Worm (Caenorhabditis elegans) whole organism, L3 larva: Measurements from ENCODE around the gene K12H6.8.

Source experiments
- aly-2 ChIP-seq: fragments of 150-350 bp; optimal IDR thresholded peaks from 2 replicates; lab custom pipeline; 2014; ENCODE audit warnings: missing biosample characterization, missing genetic modification characterization
- ama-1 ChIP-seq: fragments of 150-350 bp; optimal IDR thresholded peaks from 2 replicates; lab custom pipeline; 2018
- ceh-16 ChIP-seq: sonication (generic microtip); optimal IDR thresholded peaks from 2 replicates; lab custom pipeline; 2017; ENCODE audit warnings: missing biosample characterization, missing genetic modification characterization
- ceh-28 ChIP-seq: fragments of 150-350 bp; optimal IDR thresholded peaks from 2 replicates; lab custom pipeline; 2014; ENCODE audit warnings: missing biosample characterization, missing genetic modification reagents, missing genetic modification characterization
- ceh-82 ChIP-seq: fragments of 150-350 bp; optimal IDR thresholded peaks from 2 replicates; lab custom pipeline; 2014; ENCODE audit warnings: missing biosample characterization, missing genetic modification characterization
- daf-12 ChIP-seq: fragments of 150-350 bp; optimal IDR thresholded peaks from 2 replicates; lab custom pipeline; 2014; ENCODE audit warnings: missing biosample characterization, missing genetic modification reagents, missing genetic modification characterization
- egl-27 ChIP-seq: sonication (generic microtip); optimal IDR thresholded peaks from 4 replicates; lab custom pipeline; 2017; ENCODE audit warnings: missing biosample characterization, missing genetic modification reagents, missing genetic modification characterization
- elt-1 ChIP-seq: fragments of 150-350 bp; optimal IDR thresholded peaks from 2 replicates; lab custom pipeline; 2014; ENCODE audit warnings: missing biosample characterization, missing genetic modification characterization
- elt-2 ChIP-seq: sonication (generic microtip); optimal IDR thresholded peaks from 2 replicates; lab custom pipeline; 2016; ENCODE audit warnings: missing genetic modification reagents, mild to moderate bottlenecking, missing genetic modification characterization, missing compliant biosample characterization
- eor-1 ChIP-seq, 2 experiments: fragments of 150-350 bp; optimal IDR thresholded peaks; 2 replicates each; lab custom pipeline; 2014 to 2018; ENCODE audit warnings: missing biosample characterization in 2 of 2, missing genetic modification characterization in 2 of 2
- fkh-10 ChIP-seq: sonication (generic microtip); optimal IDR thresholded peaks from 2 replicates; lab custom pipeline; 2017; ENCODE audit warnings: missing biosample characterization, missing genetic modification reagents, missing genetic modification characterization
- fkh-2 ChIP-seq: fragments of 150-350 bp; optimal IDR thresholded peaks from 2 replicates; lab custom pipeline; 2014; ENCODE audit warnings: missing biosample characterization, missing genetic modification reagents, missing genetic modification characterization
- fos-1 ChIP-seq: fragments of 150-350 bp; optimal IDR thresholded peaks from 2 replicates; lab custom pipeline; 2014; ENCODE audit warnings: missing biosample characterization, missing genetic modification characterization
- hmg-11 ChIP-seq: sonication (generic microtip); optimal IDR thresholded peaks from 2 replicates; lab custom pipeline; 2016; ENCODE audit warnings: missing genetic modification characterization, missing compliant biosample characterization
- jun-1 ChIP-seq: fragments of 150-350 bp; optimal IDR thresholded peaks from 2 replicates; lab custom pipeline; 2014; ENCODE audit warnings: missing biosample characterization, missing genetic modification reagents, missing genetic modification characterization
- lin-15B ChIP-seq: fragments of 150-350 bp; optimal IDR thresholded peaks from 2 replicates; lab custom pipeline; 2014; ENCODE audit warnings: missing biosample characterization, missing genetic modification characterization
- lin-39 ChIP-seq: fragments of 150-350 bp; optimal IDR thresholded peaks from 2 replicates; lab custom pipeline; 2018; ENCODE audit warnings: missing biosample characterization, missing genetic modification reagents, missing genetic modification characterization
- lsy-12 ChIP-seq: sonication (generic microtip); optimal IDR thresholded peaks from 2 replicates; lab custom pipeline; 2016; ENCODE audit warnings: mild to moderate bottlenecking, missing genetic modification characterization, missing compliant biosample characterization
- mdl-1 ChIP-seq: fragments of 150-350 bp; optimal IDR thresholded peaks from 2 replicates; lab custom pipeline; 2014; ENCODE audit warnings: missing biosample characterization, missing genetic modification characterization
- mml-1 ChIP-seq: fragments of 150-350 bp; sonication (generic microtip); optimal IDR thresholded peaks from 3 replicates; lab custom pipeline; 2014; ENCODE audit warnings: missing biosample characterization, missing genetic modification characterization
- nfya-1 ChIP-seq: sonication (generic microtip); optimal IDR thresholded peaks from 2 replicates; lab custom pipeline; 2017; ENCODE audit warnings: missing genetic modification characterization, mild to moderate bottlenecking, missing compliant biosample characterization, antibody characterized with exemption, moderate library complexity; ENCODE audit not compliant: insufficient read depth
- nhr-11 ChIP-seq: fragments of 150-350 bp; optimal IDR thresholded peaks from 2 replicates; lab custom pipeline; 2014; ENCODE audit warnings: missing biosample characterization, missing genetic modification characterization
- nhr-12 ChIP-seq: fragments of 150-350 bp; optimal IDR thresholded peaks from 2 replicates; lab custom pipeline; 2014; ENCODE audit warnings: missing biosample characterization, missing genetic modification characterization
- nhr-23 ChIP-seq: fragments of 150-350 bp; optimal IDR thresholded peaks from 2 replicates; lab custom pipeline; 2014; ENCODE audit warnings: missing biosample characterization, missing genetic modification reagents, missing genetic modification characterization
- nhr-25 ChIP-seq: sonication (generic microtip); optimal IDR thresholded peaks from 2 replicates; lab custom pipeline; 2017; ENCODE audit warnings: missing biosample characterization, missing genetic modification characterization
- nhr-28 ChIP-seq: fragments of 150-350 bp; optimal IDR thresholded peaks from 2 replicates; lab custom pipeline; 2014; ENCODE audit warnings: missing biosample characterization, missing genetic modification characterization
- nhr-43 ChIP-seq: sonication (generic microtip); optimal IDR thresholded peaks from 2 replicates; lab custom pipeline; 2016; ENCODE audit warnings: mild to moderate bottlenecking, missing genetic modification characterization, missing compliant biosample characterization; ENCODE audit not compliant: poor library complexity, severe bottlenecking
- nhr-67 ChIP-seq: fragments of 150-350 bp; optimal IDR thresholded peaks from 2 replicates; lab custom pipeline; 2014; ENCODE audit warnings: missing biosample characterization, missing genetic modification characterization
- nhr-76 ChIP-seq: fragments of 150-350 bp; sonication (generic microtip); optimal IDR thresholded peaks from 5 replicates; lab custom pipeline; 2014; ENCODE audit warnings: missing biosample characterization, missing genetic modification characterization
- nhr-77 ChIP-seq: fragments of 150-350 bp; optimal IDR thresholded peaks from 2 replicates; lab custom pipeline; 2014; ENCODE audit warnings: missing biosample characterization, missing genetic modification characterization
- pha-4 ChIP-seq: fragments of 150-350 bp; optimal IDR thresholded peaks from 2 replicates; lab custom pipeline; 2014; ENCODE audit warnings: missing biosample characterization, missing genetic modification reagents, missing genetic modification characterization
- pqm-1 ChIP-seq: fragments of 150-350 bp; optimal IDR thresholded peaks from 2 replicates; lab custom pipeline; 2017; ENCODE audit warnings: missing biosample characterization, missing genetic modification characterization, inconsistent platforms
- sea-2 ChIP-seq: fragments of 150-350 bp; sonication (generic microtip); optimal IDR thresholded peaks from 4 replicates; lab custom pipeline; 2014; ENCODE audit warnings: missing biosample characterization, missing genetic modification reagents, missing genetic modification characterization
- skn-1 ChIP-seq: fragments of 150-350 bp; optimal IDR thresholded peaks from 2 replicates; lab custom pipeline; 2014; ENCODE audit warnings: missing biosample characterization, missing genetic modification characterization
- snpc-4 ChIP-seq: fragments of 150-350 bp; optimal IDR thresholded peaks from 2 replicates; lab custom pipeline; 2014; ENCODE audit warnings: missing biosample characterization, missing genetic modification characterization
- tbx-2 ChIP-seq: sonication (generic microtip); optimal IDR thresholded peaks from 2 replicates; lab custom pipeline; 2016; ENCODE audit warnings: mild to moderate bottlenecking, missing genetic modification characterization, missing compliant biosample characterization
- unc-39 ChIP-seq: sonication (generic microtip); optimal IDR thresholded peaks from 4 replicates; lab custom pipeline; 2017; ENCODE audit warnings: missing biosample characterization, missing genetic modification characterization
- unc-62 ChIP-seq: fragments of 150-350 bp; sonication (generic microtip); optimal IDR thresholded peaks from 4 replicates; lab custom pipeline; 2014; ENCODE audit warnings: missing biosample characterization, missing genetic modification reagents, missing genetic modification characterization
- zag-1 ChIP-seq: fragments of 150-350 bp; optimal IDR thresholded peaks from 2 replicates; lab custom pipeline; 2014; ENCODE audit warnings: missing biosample characterization, missing genetic modification characterization
- ztf-11 ChIP-seq: fragments of 150-350 bp; optimal IDR thresholded peaks from 2 replicates; lab custom pipeline; 2014; ENCODE audit warnings: missing biosample characterization, missing genetic modification characterization
- ztf-4 ChIP-seq: fragments of 150-350 bp; optimal IDR thresholded peaks from 2 replicates; lab custom pipeline; 2014; ENCODE audit warnings: missing biosample characterization, missing genetic modification characterization

The K12H6.8 gene

ce11 chrII:2787031-2787512 lies 40.6 kb upstream of the K12H6.8 start, which contains the start of the genes F08D12.12 and srpa-72:
TSS of gene F08D12.12 (minus strand) at chrII:2787081.
TSS of gene srpa-72 (plus strand) at chrII:2787481.
- TF ChIP-seq jun-1 (tag; lab: Kevin White, UChicago) (no peak), nhr-67 (no peak), lin-15B (peak; percentile 47), daf-12 (tag; lab: Kevin White, UChicago) (no peak), nhr-76 (no peak), nhr-77 (tag; lab: Kevin White, UChicago) (no peak), ama-1 (lab: Kevin White, UChicago) (no peak), elt-2 (tag; lab: Kevin White, UChicago) (peak; percentile 21), hmg-11 (tag; lab: Kevin White, UChicago) (peak; percentile 85), aly-2 (tag; lab: Kevin White, UChicago) (no peak), fkh-10 (GFP tag; lab: Kevin White, UChicago) (no peak), sea-2 (GFP tag; lab: Kevin White, UChicago) (no peak), unc-62 (GFP tag; lab: Kevin White, UChicago) (no peak), lin-39 (tag; lab: Kevin White, UChicago) (peak; percentile 63), egl-27 (no peak), nhr-43 (tag; lab: Kevin White, UChicago) (no peak), ceh-28 (tag; lab: Kevin White, UChicago) (no peak), ceh-16 (tag; lab: Kevin White, UChicago) (no peak), elt-1 (no peak)

DNA sequence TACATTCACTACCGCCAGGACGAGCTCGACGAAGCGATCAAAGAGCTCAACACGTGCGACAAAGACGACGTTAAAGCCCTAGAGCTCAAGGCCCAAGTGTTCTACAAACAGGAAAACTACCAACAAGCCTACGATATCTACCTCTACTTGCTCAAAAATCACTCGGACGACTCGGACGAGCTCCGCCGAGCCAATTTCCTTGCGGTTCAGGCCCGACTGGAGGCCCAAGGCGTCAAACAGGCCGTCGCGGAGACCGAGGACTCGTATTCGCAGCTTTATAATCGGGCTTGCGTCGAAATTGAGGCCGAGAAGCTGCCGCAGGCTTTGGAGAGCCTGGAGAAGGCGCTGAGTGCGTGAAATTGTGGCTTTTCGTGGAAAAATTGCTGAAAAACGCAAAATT lies 39.8 kb upstream of the K12H6.8 start:
- TF ChIP-seq snpc-4 (tag; lab: Kevin White, UChicago), result no peak
- no peak for TF ChIP-seq jun-1 (tag; lab: Kevin White, UChicago)
- TF ChIP-seq hmg-11 (tag; lab: Kevin White, UChicago), result no peak
- no peak for TF ChIP-seq aly-2 (tag; lab: Kevin White, UChicago)
- TF ChIP-seq elt-2 (tag; lab: Kevin White, UChicago), result no peak
- no peak for TF ChIP-seq pqm-1 (tag; lab: Kevin White, UChicago)
- no peak for TF ChIP-seq pha-4 (tag; lab: Kevin White, UChicago)
- no peak for TF ChIP-seq skn-1
- no peak for TF ChIP-seq daf-12 (tag; lab: Kevin White, UChicago)
- no peak for TF ChIP-seq nfya-1 (tag; lab: Kevin White, UChicago)
- TF ChIP-seq ztf-11 (tag; lab: Kevin White, UChicago), result no peak
- TF ChIP-seq zag-1 (tag; lab: Kevin White, UChicago), result no peak
- no peak for TF ChIP-seq nhr-23 (tag; lab: Kevin White, UChicago)
- no peak for TF ChIP-seq ceh-28 (tag; lab: Kevin White, UChicago)
- TF ChIP-seq tbx-2 (tag; lab: Kevin White, UChicago), result no peak
- no peak for TF ChIP-seq ceh-82 (tag; lab: Kevin White, UChicago)
- TF ChIP-seq ama-1 (lab: Kevin White, UChicago), result no peak
- no peak for TF ChIP-seq mdl-1
- TF ChIP-seq, all 47 proteins: peak for 0

- no peak for TF ChIP-seq aly-2 (tag; lab: Kevin White, UChicago)
- TF ChIP-seq lin-39 (tag; lab: Kevin White, UChicago), result no peak
- no peak for TF ChIP-seq unc-62 (GFP tag; lab: Kevin White, UChicago)
- no peak for TF ChIP-seq fkh-10 (GFP tag; lab: Kevin White, UChicago)
- TF ChIP-seq elt-1, result no peak
- TF ChIP-seq eor-1 (tag; optimal IDR thresholded peaks at IDR 0.05; lab: Kevin White, UChicago), result no peak
These were observed 36.0 kb upstream of the K12H6.8 start for ce11 chrII:2791693-2792092.

DNA sequence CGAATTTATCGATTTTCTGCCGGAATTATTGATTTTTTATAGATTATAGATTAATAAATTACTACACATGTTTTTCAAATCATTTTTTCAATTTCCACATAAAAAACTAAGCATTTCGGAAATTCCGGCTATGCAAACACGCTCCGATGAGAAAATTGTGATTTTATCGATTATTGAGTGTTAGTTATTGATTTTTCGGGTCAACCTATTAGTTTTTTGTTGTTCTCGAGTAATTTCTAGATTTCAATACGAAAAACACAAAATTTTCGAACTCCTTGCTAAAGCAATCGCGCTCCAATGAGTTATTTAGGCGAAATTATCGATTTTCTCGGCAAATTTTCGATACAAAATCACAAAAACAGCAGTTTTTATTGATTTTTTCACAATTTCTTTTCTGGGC lies 32.3 kb upstream of the K12H6.8 start:
- TF ChIP-seq ceh-28 (tag; lab: Kevin White, UChicago), result peak; percentile 75
- no peak for TF ChIP-seq ztf-4 (tag; lab: Kevin White, UChicago)
- no peak for TF ChIP-seq ceh-82 (tag; lab: Kevin White, UChicago)
- TF ChIP-seq, all 47 proteins: peak for 1

DNA sequence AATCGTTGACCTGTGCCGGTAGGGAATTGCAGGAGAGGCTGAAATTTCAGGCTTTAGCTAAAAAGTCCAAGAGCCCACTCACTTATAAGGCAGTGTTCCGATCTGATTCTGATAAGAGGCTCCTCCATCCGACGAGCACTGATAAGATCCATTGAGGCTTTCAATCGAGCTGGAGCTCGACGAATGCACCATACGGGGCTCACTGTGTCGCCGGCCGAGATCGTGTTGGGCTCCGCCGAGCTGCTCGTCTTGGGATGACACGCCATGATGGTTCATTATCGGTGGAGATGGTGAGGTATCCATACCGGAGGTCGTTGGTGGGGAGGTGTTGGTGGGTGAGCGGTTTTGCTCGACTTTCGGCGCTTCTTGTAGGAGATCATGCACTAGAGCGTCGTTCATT lies 31.3 kb upstream of the K12H6.8 start:
- TF ChIP-seq mdl-1, result no peak
- no peak for TF ChIP-seq eor-1 (tag; optimal IDR thresholded peaks at IDR 0.05; lab: Kevin White, UChicago)
- no peak for TF ChIP-seq nfya-1 (tag; lab: Kevin White, UChicago)
- TF ChIP-seq zag-1 (tag; lab: Kevin White, UChicago), result no peak
- no peak for TF ChIP-seq nhr-25
- TF ChIP-seq unc-39 (tag; lab: Kevin White, UChicago), result no peak
- no peak for TF ChIP-seq mml-1 (tag; lab: Kevin White, UChicago)
- TF ChIP-seq hmg-11 (tag; lab: Kevin White, UChicago), result no peak
- no peak for TF ChIP-seq skn-1
- TF ChIP-seq jun-1 (tag; lab: Kevin White, UChicago), result no peak
- no peak for TF ChIP-seq nhr-11 (tag; lab: Kevin White, UChicago)
- no peak for TF ChIP-seq lsy-12 (tag; lab: Kevin White, UChicago)
- no peak for TF ChIP-seq nhr-12 (tag; lab: Kevin White, UChicago)
- TF ChIP-seq nhr-28 (tag; lab: Kevin White, UChicago), result no peak
- TF ChIP-seq fkh-2 (tag; lab: Kevin White, UChicago), result no peak
- no peak for TF ChIP-seq ceh-82 (tag; lab: Kevin White, UChicago)
- no peak for TF ChIP-seq ceh-16 (tag; lab: Kevin White, UChicago)
- TF ChIP-seq unc-62 (GFP tag; lab: Kevin White, UChicago), result no peak
- no peak for TF ChIP-seq fos-1
